Worm (Caenorhabditis elegans) whole organism, late embryonic: ENCODE results near the gene Y45F3A.5.

Source experiments
- F13H6.1 ChIP-seq: sonication (generic microtip); optimal IDR thresholded peaks from 2 replicates; lab custom pipeline; 2016; ENCODE audit warnings: missing genetic modification characterization, missing compliant biosample characterization
- K02D7.2 ChIP-seq: sonication (generic microtip); optimal IDR thresholded peaks from 2 replicates; lab custom pipeline; 2017; ENCODE audit warnings: mild to moderate bottlenecking, missing genetic modification characterization, missing compliant biosample characterization
- K09A11.1 ChIP-seq: sonication (generic microtip); optimal IDR thresholded peaks from 2 replicates; lab custom pipeline; 2017; ENCODE audit warnings: antibody characterized with exemption, mild to moderate bottlenecking, missing genetic modification characterization, missing compliant biosample characterization; ENCODE audit not compliant: insufficient read depth
- T23F11.4 ChIP-seq: fragments of 200-800 bp; sonication (Bioruptor generic); optimal IDR thresholded peaks from 2 replicates; lab custom pipeline; 2018; ENCODE audit warnings: mild to moderate bottlenecking, missing genetic modification characterization, missing compliant biosample characterization
- ceh-18 ChIP-seq: sonication (generic microtip); optimal IDR thresholded peaks from 2 replicates; lab custom pipeline; 2016; ENCODE audit warnings: missing genetic modification characterization, missing compliant biosample characterization
- ceh-19 ChIP-seq: fragments of 200-800 bp; sonication (Bioruptor generic); optimal IDR thresholded peaks from 2 replicates; lab custom pipeline; 2018; ENCODE audit warnings: mild to moderate bottlenecking, missing genetic modification characterization, missing compliant biosample characterization
- ceh-2 ChIP-seq: sonication (generic microtip); optimal IDR thresholded peaks from 2 replicates; lab custom pipeline; 2016; ENCODE audit warnings: missing genotype, missing genetic modification characterization, missing compliant biosample characterization
- ceh-45 ChIP-seq: fragments of 200-800 bp; sonication (Bioruptor generic); IDR thresholded peaks from 2 replicates; pipeline ENCODE4 v1.3.6; 2022; ENCODE audit warnings: missing genetic modification reagents, missing genetic modification characterization, missing compliant biosample characterization
- ceh-9 ChIP-seq: sonication (generic microtip); optimal IDR thresholded peaks from 2 replicates; lab custom pipeline; 2016; ENCODE audit warnings: mild to moderate bottlenecking, missing genetic modification characterization, inconsistent platforms, missing compliant biosample characterization
- dmd-4 ChIP-seq: sonication (generic microtip); optimal IDR thresholded peaks from 2 replicates; lab custom pipeline; 2016; ENCODE audit warnings: borderline replicate concordance, missing genetic modification characterization, missing compliant biosample characterization
- dve-1 ChIP-seq: sonication (generic microtip); optimal IDR thresholded peaks from 2 replicates; lab custom pipeline; 2017; ENCODE audit warnings: antibody characterized with exemption, mild to moderate bottlenecking, missing genetic modification characterization, missing compliant biosample characterization
- elt-2 ChIP-seq: sonication (generic microtip); optimal IDR thresholded peaks from 2 replicates; lab custom pipeline; 2016; ENCODE audit warnings: missing genetic modification reagents, missing genetic modification characterization, missing compliant biosample characterization
- elt-4 ChIP-seq: sonication (generic microtip); optimal IDR thresholded peaks from 2 replicates; lab custom pipeline; 2016; ENCODE audit warnings: missing genetic modification characterization, missing compliant biosample characterization
- ets-4 ChIP-seq: sonication (generic microtip); optimal IDR thresholded peaks from 2 replicates; lab custom pipeline; 2016; ENCODE audit warnings: missing genetic modification characterization, missing compliant biosample characterization
- eyg-1 ChIP-seq: sonication (generic microtip); optimal IDR thresholded peaks from 2 replicates; lab custom pipeline; 2016; ENCODE audit warnings: missing genotype, missing genetic modification characterization, missing compliant biosample characterization
- fax-1 ChIP-seq: sonication (generic microtip); optimal IDR thresholded peaks from 2 replicates; lab custom pipeline; 2016; ENCODE audit warnings: missing genotype, missing genetic modification characterization, missing compliant biosample characterization
- fkh-10 ChIP-seq: fragments of 150-350 bp; optimal IDR thresholded peaks from 2 replicates; lab custom pipeline; 2014; ENCODE audit warnings: missing biosample characterization, missing genetic modification reagents, missing genetic modification characterization
- hlh-15 ChIP-seq: sonication (generic microtip); optimal IDR thresholded peaks from 2 replicates; lab custom pipeline; 2016; ENCODE audit warnings: missing genetic modification characterization, missing compliant biosample characterization
- hlh-30 ChIP-seq: sonication (generic microtip); optimal IDR thresholded peaks from 2 replicates; lab custom pipeline; 2017; ENCODE audit warnings: antibody characterized with exemption, missing genetic modification characterization, missing compliant biosample characterization; ENCODE audit not compliant: insufficient read depth
- hlh-6 ChIP-seq: sonication (generic microtip); optimal IDR thresholded peaks from 2 replicates; lab custom pipeline; 2016; ENCODE audit warnings: missing genotype, missing genetic modification characterization, missing compliant biosample characterization
- hlh-8 ChIP-seq: sonication (generic microtip); optimal IDR thresholded peaks from 2 replicates; lab custom pipeline; 2016; ENCODE audit warnings: missing genotype, missing genetic modification characterization, missing compliant biosample characterization
- nhr-11 ChIP-seq: fragments of 150-350 bp; optimal IDR thresholded peaks from 2 replicates; lab custom pipeline; 2014; ENCODE audit warnings: missing biosample characterization, missing genetic modification characterization
- pat-9 ChIP-seq: fragments of 200-800 bp; sonication (Bioruptor generic); optimal IDR thresholded peaks from 2 replicates; lab custom pipeline; 2018; ENCODE audit warnings: mild to moderate bottlenecking, missing genetic modification characterization, moderate library complexity, missing compliant biosample characterization
- pax-1 ChIP-seq: fragments of 150-350 bp; optimal IDR thresholded peaks from 2 replicates; lab custom pipeline; 2014; ENCODE audit warnings: missing biosample characterization, missing genetic modification characterization
- pha-2 ChIP-seq: sonication (generic microtip); optimal IDR thresholded peaks from 2 replicates; lab custom pipeline; 2017; ENCODE audit warnings: mild to moderate bottlenecking, missing genetic modification characterization, missing compliant biosample characterization
- ref-2 ChIP-seq: sonication (generic microtip); optimal IDR thresholded peaks from 2 replicates; lab custom pipeline; 2016; ENCODE audit warnings: missing genetic modification characterization, missing compliant biosample characterization
- sdc-2 ChIP-seq: sonication (generic microtip); optimal IDR thresholded peaks from 2 replicates; lab custom pipeline; 2016; ENCODE audit warnings: missing genotype, missing genetic modification characterization, missing compliant biosample characterization
- syd-9 ChIP-seq: sonication (generic microtip); optimal IDR thresholded peaks from 2 replicates; lab custom pipeline; 2016; ENCODE audit warnings: mild to moderate bottlenecking, missing genetic modification characterization, moderate library complexity, missing compliant biosample characterization
- unc-42 ChIP-seq: sonication (generic microtip); optimal IDR thresholded peaks from 2 replicates; lab custom pipeline; 2016; ENCODE audit warnings: missing genotype, missing genetic modification characterization, missing compliant biosample characterization
- unc-55 ChIP-seq: sonication (generic microtip); optimal IDR thresholded peaks from 2 replicates; lab custom pipeline; 2017; ENCODE audit warnings: missing biosample characterization, missing genetic modification reagents, missing genetic modification characterization
- unc-86 ChIP-seq: sonication (generic microtip); optimal IDR thresholded peaks from 2 replicates; lab custom pipeline; 2016; ENCODE audit warnings: missing genetic modification characterization, missing compliant biosample characterization
- ztf-16 ChIP-seq: sonication (generic microtip); optimal IDR thresholded peaks from 2 replicates; lab custom pipeline; 2017; ENCODE audit warnings: missing genetic modification characterization, missing compliant biosample characterization

Gene Y45F3A.5

ce11 chrIII:10592074-10592473 lies 5.9 kb upstream of the Y45F3A.5 start:
- TF ChIP-seq ztf-16 (tag; lab: Kevin White, UChicago) (no peak), ref-2 (tag; lab: Kevin White, UChicago) (no peak), ceh-45 (GFP tag; lab: Robert Waterston, UW) (no peak), K02D7.2 (tag; lab: Kevin White, UChicago) (no peak), dve-1 (tag; lab: Kevin White, UChicago) (no peak), elt-2 (no peak), K09A11.1 (tag; lab: Kevin White, UChicago) (no peak), eyg-1 (tag; lab: Kevin White, UChicago) (no peak), F13H6.1 (tag; lab: Kevin White, UChicago) (no peak), fkh-10 (GFP tag; lab: Kevin White, UChicago) (no peak), syd-9 (tag; lab: Kevin White, UChicago) (no peak)

ce11 chrIII:10583483-10583882 lies 2.7 kb downstream of the Y45F3A.5 start:
- TF ChIP-seq ceh-2 (tag; lab: Kevin White, UChicago) (no peak), unc-42 (tag; lab: Kevin White, UChicago) (peak; percentile 91), T23F11.4 (GFP tag; lab: Kevin White, UChicago) (no peak), pha-2 (tag; lab: Kevin White, UChicago) (no peak), ceh-45 (GFP tag; lab: Robert Waterston, UW) (no peak), hlh-30 (tag; lab: Kevin White, UChicago) (no peak)

- TF ChIP-seq unc-42 (tag; lab: Kevin White, UChicago) (peak; percentile 13), dmd-4 (tag; lab: Kevin White, UChicago) (no peak), ceh-19 (GFP tag; lab: Kevin White, UChicago) (no peak)
Measured at ce11 chrIII:10580206-10580605, 5.9 kb downstream of the Y45F3A.5 start.

- TF ChIP-seq unc-42 (tag; lab: Kevin White, UChicago) (peak; percentile 20), hlh-6 (tag; lab: Kevin White, UChicago) (no peak)
Measured at ce11 chrIII:10578873-10579272, 7.3 kb downstream of the Y45F3A.5 start.

- no peak for TF ChIP-seq ceh-9 (tag; lab: Kevin White, UChicago)
- peak; percentile 13 for TF ChIP-seq unc-42 (tag; lab: Kevin White, UChicago)
- no peak for TF ChIP-seq hlh-15 (tag; lab: Kevin White, UChicago)
- TF ChIP-seq, all 69 proteins: peak for 1
Measured at ce11 chrIII:10577782-10578181, 8.4 kb downstream of the Y45F3A.5 start.

ce11 chrIII:10575320-10575719 lies 10.8 kb downstream of the Y45F3A.5 start, which contains the start of gene Y45F3A.4:
TSS of gene Y45F3A.4 (minus strand) at chrIII:10575420.
- TF ChIP-seq sdc-2 (tag; lab: Kevin White, UChicago) (no peak), dmd-4 (tag; lab: Kevin White, UChicago) (no peak), fax-1 (no peak), ets-4 (tag; lab: Kevin White, UChicago) (no peak), T23F11.4 (GFP tag; lab: Kevin White, UChicago) (no peak), unc-55 (GFP tag; lab: Kevin White, UChicago) (no peak), nhr-11 (no peak), ceh-18 (tag; lab: Kevin White, UChicago) (no peak), hlh-8 (tag; lab: Kevin White, UChicago) (no peak), pax-1 (tag; lab: Kevin White, UChicago) (no peak), elt-4 (no peak), unc-86 (no peak), ceh-9 (tag; lab: Kevin White, UChicago) (no peak), pat-9 (tag; lab: Kevin White, UChicago) (no peak)
